Worm (Caenorhabditis elegans) whole organism, midembryonic: ENCODE measurements around the gene cdr-4.

Source experiments
- T22C8.4 ChIP-seq: fragments of 200-800 bp; sonication (Bioruptor generic); IDR thresholded peaks from 2 replicates; pipeline ENCODE4 v1.3.6; 2022; ENCODE audit warnings: missing genetic modification characterization, missing compliant biosample characterization
- cog-1 ChIP-seq: sonication (generic microtip); optimal IDR thresholded peaks from 2 replicates; lab custom pipeline; 2016; ENCODE audit warnings: missing genetic modification characterization, missing compliant biosample characterization
- flt-1 ChIP-seq: fragments of 200-800 bp; sonication (Bioruptor generic); IDR thresholded peaks from 2 replicates; pipeline ENCODE4 v1.3.6; 2022; ENCODE audit warnings: missing genetic modification characterization, missing compliant biosample characterization
- klf-2 ChIP-seq: fragments of 200-800 bp; sonication (Bioruptor generic); conservative IDR thresholded peaks from 2 replicates; pipeline ENCODE4 v1.3.6; 2022; ENCODE audit warnings: missing genetic modification reagents, missing genetic modification characterization, missing compliant biosample characterization
- med-1 ChIP-seq: sonication (generic microtip); optimal IDR thresholded peaks from 2 replicates; lab custom pipeline; 2017; ENCODE audit warnings: missing genetic modification characterization, mild to moderate bottlenecking, missing compliant biosample characterization, antibody characterized with exemption, missing genetic modification reagents; ENCODE audit not compliant: insufficient read depth
- ref-1 ChIP-seq: fragments of 200-800 bp; sonication (Bioruptor generic); conservative IDR thresholded peaks from 2 replicates; pipeline ENCODE4 v1.3.6; 2022; ENCODE audit warnings: missing genetic modification reagents, missing genetic modification characterization, missing compliant biosample characterization
- ztf-23 ChIP-seq: fragments of 200-800 bp; sonication (Bioruptor generic); IDR thresholded peaks from 2 replicates; pipeline ENCODE4 v1.3.6; 2022; ENCODE audit warnings: missing genetic modification reagents, missing genetic modification characterization, missing compliant biosample characterization
- ztf-29 ChIP-seq: fragments of 200-800 bp; sonication (Bioruptor generic); IDR thresholded peaks from 2 replicates; pipeline ENCODE4 v1.3.6; 2022; ENCODE audit warnings: missing genetic modification reagents, missing genetic modification characterization, missing compliant biosample characterization

DNA sequence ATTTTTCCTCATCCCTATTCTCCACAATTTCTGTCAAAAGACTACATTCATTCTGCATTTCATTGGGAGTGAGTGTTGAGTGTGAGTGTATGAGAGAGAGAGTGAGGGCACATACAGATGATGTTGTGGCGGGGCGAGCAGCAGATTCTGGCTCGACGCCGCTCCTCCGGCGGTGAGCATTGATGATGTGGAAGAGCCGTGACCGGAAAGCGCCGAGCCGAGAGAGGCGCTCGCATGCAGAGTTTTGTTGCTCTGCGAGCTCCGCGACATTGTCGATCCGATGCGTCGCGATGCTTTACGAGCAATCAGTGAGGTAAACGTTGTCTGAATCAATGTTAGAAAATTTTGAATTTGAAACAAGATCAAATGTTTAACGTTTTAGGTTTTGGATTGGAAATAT, 47.3 kb upstream of the cdr-4 start:
- TF ChIP-seq ztf-29 (GFP tag; lab: Robert Waterston, UW) (no peak), ztf-23 (GFP tag; lab: Robert Waterston, UW) (no peak), flt-1 (GFP tag; lab: Robert Waterston, UW) (no peak), klf-2 (GFP tag; lab: Robert Waterston, UW) (no peak), cog-1 (tag; lab: Kevin White, UChicago) (no peak), ref-1 (no peak), med-1 (GFP tag; lab: Kevin White, UChicago) (no peak), T22C8.4 (GFP tag; lab: Robert Waterston, UW) (no peak)
